Worm (Caenorhabditis elegans) whole organism, young adult: Measurements from ENCODE around the gene rcs-1.
A peak's percentile ranks its signal among the peaks of the same experiment; 100 is the strongest.

Experiments used
- B0019.2 ChIP-seq: fragments of 200-800 bp; sonication (Bioruptor generic); conservative IDR thresholded peaks from 2 replicates; pipeline ENCODE4 v1.3.6; 2022; ENCODE audit warnings: missing genetic modification reagents, missing genetic modification characterization, missing compliant biosample characterization
- B0261.1 ChIP-seq: sonication (generic microtip); optimal IDR thresholded peaks from 2 replicates; lab custom pipeline; 2016; ENCODE audit warnings: mild to moderate bottlenecking, missing genetic modification characterization, moderate library complexity, missing compliant biosample characterization
- B0336.3 ChIP-seq: fragments of 200-800 bp; sonication (Bioruptor generic); IDR thresholded peaks from 2 replicates; pipeline ENCODE4 v1.3.6; 2022; ENCODE audit warnings: missing genetic modification characterization, missing compliant biosample characterization
- C06A6.2 ChIP-seq: fragments of 200-800 bp; sonication (Bioruptor generic); conservative IDR thresholded peaks from 2 replicates; pipeline ENCODE4 v1.3.6; 2022; ENCODE audit warnings: missing genetic modification characterization, missing compliant biosample characterization
- F22D6.2 ChIP-seq: sonication (generic microtip); optimal IDR thresholded peaks from 2 replicates; lab custom pipeline; 2016; ENCODE audit warnings: mild to moderate bottlenecking, missing genetic modification characterization, missing compliant biosample characterization
- F23B12.7 ChIP-seq: sonication (generic microtip); optimal IDR thresholded peaks from 2 replicates; lab custom pipeline; 2017; ENCODE audit warnings: missing genetic modification characterization, mild to moderate bottlenecking, missing compliant biosample characterization, antibody characterized with exemption, moderate library complexity; ENCODE audit not compliant: insufficient read depth
- F33H1.4 ChIP-seq: fragments of 200-800 bp; sonication (Bioruptor generic); IDR thresholded peaks from 2 replicates; pipeline ENCODE4 v1.3.6; 2022; ENCODE audit warnings: missing genetic modification reagents, missing genetic modification characterization, missing compliant biosample characterization
- F55B11.4 ChIP-seq: sonication (generic microtip); optimal IDR thresholded peaks from 2 replicates; lab custom pipeline; 2016; ENCODE audit warnings: missing compliant biosample characterization, missing genetic modification characterization, borderline replicate concordance; ENCODE audit not compliant: insufficient read depth
- F57A8.1 ChIP-seq: fragments of 200-800 bp; sonication (Bioruptor generic); optimal IDR thresholded peaks from 2 replicates; lab custom pipeline; 2018; ENCODE audit warnings: mild to moderate bottlenecking, missing genetic modification characterization, moderate library complexity, missing compliant biosample characterization
- Y56A3A.18 ChIP-seq: fragments of 200-800 bp; sonication (Bioruptor generic); IDR thresholded peaks from 2 replicates; pipeline ENCODE4 v1.3.6; 2022; ENCODE audit warnings: missing genetic modification reagents, missing genetic modification characterization, missing compliant biosample characterization
- Y79H2A.3 ChIP-seq: fragments of 200-800 bp; sonication (Bioruptor generic); conservative IDR thresholded peaks from 2 replicates; pipeline ENCODE4 v1.3.6; 2022; ENCODE audit warnings: missing genetic modification reagents, missing genetic modification characterization, missing compliant biosample characterization
- akir-1 ChIP-seq: fragments of 200-800 bp; sonication (Bioruptor generic); optimal IDR thresholded peaks from 2 replicates; lab custom pipeline; 2018; ENCODE audit warnings: mild to moderate bottlenecking, missing genetic modification characterization, moderate library complexity, missing compliant biosample characterization
- ama-1 ChIP-seq, 3 experiments: fragments of 150-350 bp in 1 of 3; sonication (generic microtip) in 2 of 3; optimal IDR thresholded peaks; 2 replicates each; lab custom pipeline; 2014 to 2018; ENCODE audit warnings: missing biosample characterization in 2 of 3, missing genetic modification characterization in 2 of 3, missing genetic modification reagents in 2 of 3
- ceh-100 ChIP-seq: fragments of 200-800 bp; sonication (Bioruptor generic); IDR thresholded peaks from 2 replicates; pipeline ENCODE4 v1.3.6; 2022; ENCODE audit warnings: missing genetic modification reagents, missing genetic modification characterization, missing compliant biosample characterization
- die-1 ChIP-seq: sonication (generic microtip); optimal IDR thresholded peaks from 2 replicates; lab custom pipeline; 2016; ENCODE audit warnings: missing genotype, mild to moderate bottlenecking, missing genetic modification characterization, missing compliant biosample characterization
- dpff-1 ChIP-seq: sonication (generic microtip); optimal IDR thresholded peaks from 2 replicates; lab custom pipeline; 2017; ENCODE audit warnings: mild to moderate bottlenecking, missing genetic modification characterization, missing compliant biosample characterization
- dpl-1 ChIP-seq: fragments of 150-350 bp; optimal IDR thresholded peaks from 2 replicates; lab custom pipeline; 2014; ENCODE audit warnings: missing biosample characterization, missing genetic modification reagents, missing genetic modification characterization
- egl-18 ChIP-seq: fragments of 200-800 bp; sonication (Bioruptor generic); IDR thresholded peaks from 2 replicates; pipeline ENCODE4 v1.3.6; 2022; ENCODE audit warnings: missing genetic modification reagents, missing genetic modification characterization, missing compliant biosample characterization
- egl-44 ChIP-seq: fragments of 200-800 bp; sonication (Bioruptor generic); IDR thresholded peaks from 2 replicates; pipeline ENCODE4 v1.3.6; 2022; ENCODE audit warnings: missing genetic modification reagents, missing genetic modification characterization, missing compliant biosample characterization
- ets-4 ChIP-seq: fragments of 200-800 bp; sonication (Bioruptor generic); optimal IDR thresholded peaks from 2 replicates; lab custom pipeline; 2018; ENCODE audit warnings: mild to moderate bottlenecking, missing genetic modification characterization, missing compliant biosample characterization
- fkh-3 ChIP-seq: sonication (generic microtip); optimal IDR thresholded peaks from 2 replicates; lab custom pipeline; 2016; ENCODE audit warnings: mild to moderate bottlenecking, missing genetic modification characterization, missing compliant biosample characterization
- gei-17 ChIP-seq: fragments of 200-800 bp; sonication (Bioruptor generic); optimal IDR thresholded peaks from 2 replicates; lab custom pipeline; 2018; ENCODE audit warnings: mild to moderate bottlenecking, missing genetic modification characterization, missing compliant biosample characterization
- him-1 ChIP-seq: sonication (generic microtip); optimal IDR thresholded peaks from 2 replicates; lab custom pipeline; 2016; ENCODE audit warnings: missing genotype, missing genetic modification reagents, missing genetic modification characterization, missing compliant biosample characterization
- hmg-1.2 ChIP-seq: fragments of 200-800 bp; sonication (Bioruptor generic); IDR thresholded peaks from 2 replicates; pipeline ENCODE4 v1.3.6; 2022; ENCODE audit warnings: missing genetic modification reagents, missing genetic modification characterization, missing compliant biosample characterization
- hrde-1 ChIP-seq: sonication (generic microtip); optimal IDR thresholded peaks from 2 replicates; lab custom pipeline; 2016; ENCODE audit warnings: missing genetic modification characterization, mild to moderate bottlenecking, missing compliant biosample characterization, moderate library complexity, missing genotype, missing genetic modification reagents, borderline replicate concordance
- hsf-1 ChIP-seq: fragments of 200-800 bp; sonication (Bioruptor generic); IDR thresholded peaks from 2 replicates; pipeline ENCODE4 v1.3.6; 2022; ENCODE audit warnings: missing genetic modification reagents, missing genetic modification characterization, missing compliant biosample characterization
- let-526 ChIP-seq: fragments of 200-800 bp; sonication (Bioruptor generic); IDR thresholded peaks from 2 replicates; pipeline ENCODE4 v1.3.6; 2022; ENCODE audit warnings: missing genetic modification reagents, missing genetic modification characterization, missing compliant biosample characterization
- let-607 ChIP-seq, 2 experiments: fragments of 200-800 bp in 1 of 2; sonication (Bioruptor generic) in 1 of 2; sonication (generic microtip) in 1 of 2; optimal IDR thresholded peaks; 2 replicates each; lab custom pipeline; 2016 to 2018; ENCODE audit warnings: mild to moderate bottlenecking in 2 of 2, missing compliant biosample characterization in 2 of 2, missing genetic modification characterization in 2 of 2, moderate library complexity in 2 of 2, missing genotype in 1 of 2
- lir-1 ChIP-seq: fragments of 200-800 bp; sonication (Bioruptor generic); conservative IDR thresholded peaks from 2 replicates; pipeline ENCODE4 v1.3.6; 2022; ENCODE audit warnings: missing genetic modification reagents, missing genetic modification characterization, missing compliant biosample characterization
- lsl-1 ChIP-seq: fragments of 200-800 bp; sonication (Bioruptor generic); optimal IDR thresholded peaks from 2 replicates; lab custom pipeline; 2018; ENCODE audit warnings: mild to moderate bottlenecking, missing genetic modification characterization, moderate library complexity, missing compliant biosample characterization
- madf-6 ChIP-seq: fragments of 200-800 bp; sonication (Bioruptor generic); IDR thresholded peaks from 2 replicates; pipeline ENCODE4 v1.3.6; 2022; ENCODE audit warnings: missing genetic modification reagents, missing genetic modification characterization, missing compliant biosample characterization
- madf-8 ChIP-seq: fragments of 200-800 bp; sonication (Bioruptor generic); conservative IDR thresholded peaks from 2 replicates; pipeline ENCODE4 v1.3.6; 2022; ENCODE audit warnings: missing genetic modification reagents, missing genetic modification characterization, missing compliant biosample characterization
- nhr-27 ChIP-seq: fragments of 200-800 bp; sonication (Bioruptor generic); optimal IDR thresholded peaks from 2 replicates; lab custom pipeline; 2018; ENCODE audit warnings: mild to moderate bottlenecking, missing genetic modification characterization, moderate library complexity, missing compliant biosample characterization
- nhr-80 ChIP-seq: sonication (generic microtip); optimal IDR thresholded peaks from 2 replicates; lab custom pipeline; 2016; ENCODE audit warnings: missing genetic modification characterization, missing compliant biosample characterization
- rec-8 ChIP-seq, 2 experiments: sonication (generic microtip); optimal IDR thresholded peaks; 2 replicates each; lab custom pipeline; 2016; ENCODE audit warnings: mild to moderate bottlenecking in 2 of 2, missing genetic modification characterization in 2 of 2, missing genetic modification reagents in 2 of 2, missing genotype in 2 of 2, missing biosample characterization in 1 of 2, missing compliant biosample characterization in 1 of 2, moderate library complexity in 1 of 2
- rpc-1 ChIP-seq, 2 experiments: fragments of 150-350 bp in 1 of 2; sonication (generic microtip) in 1 of 2; optimal IDR thresholded peaks; 2 replicates each; lab custom pipeline; 2014 to 2018; ENCODE audit warnings: missing biosample characterization in 1 of 2, missing genetic modification characterization in 1 of 2, missing genetic modification reagents in 1 of 2, missing genotype in 1 of 2
- snpc-1.3 ChIP-seq: sonication (generic microtip); optimal IDR thresholded peaks from 2 replicates; lab custom pipeline; 2017; ENCODE audit warnings: missing genetic modification characterization, mild to moderate bottlenecking, missing compliant biosample characterization, antibody characterized with exemption, moderate library complexity, missing genotype, missing genetic modification reagents; ENCODE audit not compliant: insufficient read depth
- snpc-3.4 ChIP-seq: sonication (generic microtip); optimal IDR thresholded peaks from 2 replicates; lab custom pipeline; 2017; ENCODE audit warnings: missing genetic modification characterization, mild to moderate bottlenecking, missing compliant biosample characterization, antibody characterized with exemption, moderate library complexity, missing genotype, missing genetic modification reagents
- snpc-4 ChIP-seq, 5 experiments: fragments of 150-350 bp in 1 of 5; sonication (generic microtip) in 4 of 5; optimal IDR thresholded peaks; 2 replicates each; lab custom pipeline; 2014 to 2018; ENCODE audit warnings: missing genetic modification characterization in 5 of 5, missing biosample characterization in 3 of 5, antibody characterized with exemption in 2 of 5, mild to moderate bottlenecking in 2 of 5, missing compliant biosample characterization in 2 of 5, missing genotype in 2 of 5, moderate library complexity in 2 of 5, missing genetic modification reagents in 1 of 5
- tbp1 ChIP-seq: fragments of 200-800 bp; sonication (Bioruptor generic); optimal IDR thresholded peaks from 2 replicates; lab custom pipeline; 2018; ENCODE audit warnings: mild to moderate bottlenecking, missing genetic modification characterization, missing compliant biosample characterization
- unc-130 ChIP-seq: sonication (generic microtip); optimal IDR thresholded peaks from 2 replicates; lab custom pipeline; 2016; ENCODE audit warnings: missing genetic modification reagents, missing genetic modification characterization, missing compliant biosample characterization
- zfh-2 ChIP-seq: fragments of 200-800 bp; sonication (Bioruptor generic); conservative IDR thresholded peaks from 2 replicates; pipeline ENCODE4 v1.3.6; 2022; ENCODE audit warnings: missing genetic modification reagents, missing genetic modification characterization, missing compliant biosample characterization
- ztf-22 ChIP-seq: fragments of 200-800 bp; sonication (Bioruptor generic); optimal IDR thresholded peaks from 2 replicates; lab custom pipeline; 2018; ENCODE audit warnings: mild to moderate bottlenecking, missing genetic modification characterization, moderate library complexity, missing compliant biosample characterization
- ztf-6 ChIP-seq: fragments of 200-800 bp; sonication (Bioruptor generic); IDR thresholded peaks from 2 replicates; pipeline ENCODE4 v1.3.6; 2022; ENCODE audit warnings: missing genetic modification reagents, missing genetic modification characterization, missing compliant biosample characterization

The rcs-1 gene

DNA sequence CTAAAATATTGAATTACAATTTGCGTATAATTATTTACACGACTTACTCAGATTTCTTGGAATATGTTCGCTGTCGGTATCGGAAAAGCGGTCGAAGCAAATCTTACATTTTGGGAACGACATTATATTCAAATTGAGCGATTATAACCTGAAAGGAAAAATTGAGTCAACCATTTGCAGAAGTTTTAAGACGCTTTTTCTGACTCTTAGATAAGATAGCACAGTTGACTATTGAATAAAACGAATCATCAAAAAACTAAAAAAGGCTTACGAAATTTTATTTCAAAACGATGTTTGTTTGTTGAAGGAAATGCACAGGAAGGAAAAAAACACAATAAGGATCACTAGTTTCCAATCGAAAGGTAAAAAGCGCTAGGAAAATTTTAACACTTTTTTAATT lies at the start of gene rcs-1:
Gene rcs-1, minus strand, starts transcription at position 176 of the 400 bp plus-strand sequence.
- TF ChIP-seq let-607 (tag; optimal IDR thresholded peaks at IDR 0.05; lab: Kevin White, UChicago) = no peak
- no peak for TF ChIP-seq tbp1 (GFP tag; lab: Kevin White, UChicago)
- TF ChIP-seq dpl-1 (GFP tag; lab: Kevin White, UChicago) = no peak
- TF ChIP-seq nhr-80 (tag; lab: Kevin White, UChicago) = peak; percentile 0
- no peak for TF ChIP-seq dpff-1 (tag; lab: Kevin White, UChicago)
- TF ChIP-seq gei-17 = no peak

DNA sequence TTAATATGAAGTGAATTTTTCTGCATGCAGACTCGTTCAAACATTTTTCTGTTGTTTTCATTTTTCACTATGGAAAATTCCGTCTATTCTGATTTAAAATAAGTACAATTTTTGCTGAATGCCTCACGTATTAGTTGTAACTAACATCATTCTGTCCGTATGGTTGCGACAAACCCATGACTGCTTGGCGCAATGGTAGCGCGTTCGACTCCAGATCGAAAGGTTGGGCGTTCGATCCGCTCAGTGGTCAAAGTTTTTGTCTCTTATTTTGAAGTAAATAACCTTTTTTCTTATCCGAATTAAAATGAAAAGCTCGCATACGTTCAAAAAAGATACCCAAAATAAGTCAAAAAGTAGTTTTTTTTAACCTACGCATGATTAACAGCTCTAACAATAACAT lies 48.8 kb upstream of the rcs-1 start:
- TF ChIP-seq nhr-27 (tag; lab: Kevin White, UChicago) (no peak), tbp1 (GFP tag; lab: Kevin White, UChicago) (peak; percentile 89), rpc-1 (optimal IDR thresholded peaks at IDR 0.05; lab: Kevin White, UChicago) (peak; percentile 75), rpc-1 (tag; optimal IDR thresholded peaks at IDR 0.05; lab: Kevin White, UChicago) (peak; percentile 89), snpc-1.3 (peak; percentile 44), Y79H2A.3 (GFP tag; lab: Robert Waterston, UW) (no peak), ama-1 (optimal IDR thresholded peaks at IDR 0.05; lab: Kevin White, UChicago) (no peak), ama-1 (GFP tag; optimal IDR thresholded peaks at IDR 0.05; lab: Kevin White, UChicago) (peak in 1 of 2 experiments; percentile 20), Y56A3A.18 (GFP tag; lab: Robert Waterston, UW) (0 out of 2 replicates have a peak, but pooled peaks have one; percentile 25), ets-4 (GFP tag; lab: Kevin White, UChicago) (no peak), F55B11.4 (tag; lab: Kevin White, UChicago) (no peak), F57A8.1 (GFP tag; lab: Kevin White, UChicago) (no peak), B0336.3 (GFP tag; lab: Robert Waterston, UW) (no peak), C06A6.2 (GFP tag; lab: Robert Waterston, UW) (no peak), hrde-1 (tag; lab: Kevin White, UChicago) (no peak), F22D6.2 (tag; lab: Kevin White, UChicago) (no peak), snpc-3.4 (tag; lab: Kevin White, UChicago) (peak; percentile 49), egl-44 (GFP tag; lab: Robert Waterston, UW) (no peak), zfh-2 (GFP tag; lab: Robert Waterston, UW) (no peak), hmg-1.2 (0 out of 2 replicates have a peak, but pooled peaks have one; percentile 37), him-1 (tag; lab: Kevin White, UChicago) (peak; percentile 82), fkh-3 (tag; lab: Kevin White, UChicago) (no peak), madf-6 (GFP tag; lab: Robert Waterston, UW) (no peak), F23B12.7 (tag; lab: Kevin White, UChicago) (no peak), rec-8 (tag; optimal IDR thresholded peaks at IDR 0.05; lab: Kevin White, UChicago) (peak; percentile 14 to 20), unc-130 (GFP tag; lab: Kevin White, UChicago) (no peak), ztf-22 (GFP tag; lab: Kevin White, UChicago) (no peak), die-1 (tag; lab: Kevin White, UChicago) (peak; percentile 56), hsf-1 (no peak), lir-1 (GFP tag; lab: Robert Waterston, UW) (no peak), B0261.1 (peak; percentile 74), B0019.2 (no peak), let-526 (GFP tag; lab: Robert Waterston, UW) (0 out of 2 replicates have a peak, but pooled peaks have one; percentile 29), ceh-100 (no peak), ztf-6 (GFP tag; lab: Robert Waterston, UW) (no peak), egl-18 (GFP tag; lab: Robert Waterston, UW) (no peak), lsl-1 (no peak), madf-8 (GFP tag; lab: Robert Waterston, UW) (no peak), snpc-4 (GFP tag; optimal IDR thresholded peaks at IDR 0.05; lab: Kevin White, UChicago) (peak; percentile 61), snpc-4 (tag; optimal IDR thresholded peaks at IDR 0.05; lab: Kevin White, UChicago) (no peak), F33H1.4 (no peak), akir-1 (GFP tag; lab: Kevin White, UChicago) (no peak)
